Worm (Caenorhabditis elegans): ENCODE measurements around the gene ZK616.8.

The ZK616.8 gene

ce11 chrIV:5370914-5371313 lies 41.1 kb downstream of the ZK616.8 start:
- TF ChIP-seq lsy-2 (tag; optimal IDR thresholded peaks at IDR 0.05) = peak in 1 of 2 experiments; percentile 26
- TF ChIP-seq lin-39 (tag; optimal IDR thresholded peaks at IDR 0.05) = no peak
- no peak for TF ChIP-seq elt-3 (tag; optimal IDR thresholded peaks at IDR 0.05)
- peak; percentile 53 for TF ChIP-seq unc-55 (GFP tag; optimal IDR thresholded peaks at IDR 0.05)

ce11 chrIV:5369414-5369813 lies 42.6 kb downstream of the ZK616.8 start, which contains the start of gene F41H10.3:
TSS of gene F41H10.3 (plus strand) at chrIV:5369801.
- TF ChIP-seq ztf-4 (tag; optimal IDR thresholded peaks at IDR 0.05) = no peak
- TF ChIP-seq C34F6.9 (tag; optimal IDR thresholded peaks at IDR 0.05) = peak; percentile 2

- TF ChIP-seq F13H6.1 (tag; optimal IDR thresholded peaks at IDR 0.05) (peak; percentile 29), crh-2 (tag; optimal IDR thresholded peaks at IDR 0.05) (peak; percentile 34), nhr-25 (tag; optimal IDR thresholded peaks at IDR 0.05) (peak; percentile 20), nhr-237 (tag; optimal IDR thresholded peaks at IDR 0.05) (no peak), sma-3 (GFP tag; optimal IDR thresholded peaks at IDR 0.05) (no peak), C34F6.9 (tag; optimal IDR thresholded peaks at IDR 0.05) (peak; percentile 63), snpc-4 (tag; optimal IDR thresholded peaks at IDR 0.05) (peak; percentile 37), unc-55 (GFP tag; optimal IDR thresholded peaks at IDR 0.05) (peak; percentile 52), sma-9 (GFP tag; optimal IDR thresholded peaks at IDR 0.05) (peak; percentile 11), sma-9 (tag; optimal IDR thresholded peaks at IDR 0.05) (no peak), dmd-4 (tag; optimal IDR thresholded peaks at IDR 0.05) (no peak), lsy-2 (tag; optimal IDR thresholded peaks at IDR 0.05) (peak in 1 of 2 experiments; percentile 45), ZK546.5 (tag; optimal IDR thresholded peaks at IDR 0.05) (no peak), nhr-129 (tag; optimal IDR thresholded peaks at IDR 0.05) (peak; percentile 50)
Measured at ce11 chrIV:5368860-5369259, 43.1 kb downstream of the ZK616.8 start.

- TF ChIP-seq peb-1 (tag; optimal IDR thresholded peaks at IDR 0.05) (no peak), crh-2 (tag; optimal IDR thresholded peaks at IDR 0.05) (no peak), unc-62 (GFP tag; optimal IDR thresholded peaks at IDR 0.05) (no peak), nhr-77 (tag; optimal IDR thresholded peaks at IDR 0.05) (no peak), skn-1 (tag; optimal IDR thresholded peaks at IDR 0.05) (no peak), fos-1 (tag; optimal IDR thresholded peaks at IDR 0.05) (no peak), lin-11 (tag; optimal IDR thresholded peaks at IDR 0.05) (no peak), F13H6.1 (tag; optimal IDR thresholded peaks at IDR 0.05) (no peak), nhr-12 (tag; optimal IDR thresholded peaks at IDR 0.05) (no peak)
Measured at ce11 chrIV:5367899-5368298, 44.1 kb downstream of the ZK616.8 start.

ce11 chrIV:5366567-5366966 lies 45.4 kb downstream of the ZK616.8 start, which contains the start of gene sand-1:
TSS of gene sand-1 (plus strand) at chrIV:5366867.
- TF ChIP-seq nhr-77 (tag; optimal IDR thresholded peaks at IDR 0.05) (no peak), sma-9 (GFP tag; optimal IDR thresholded peaks at IDR 0.05) (no peak), sma-9 (tag; optimal IDR thresholded peaks at IDR 0.05) (no peak), lin-39 (tag; optimal IDR thresholded peaks at IDR 0.05) (no peak), ceh-82 (tag; optimal IDR thresholded peaks at IDR 0.05) (no peak), lin-13 (GFP tag; optimal IDR thresholded peaks at IDR 0.05) (no peak), nhr-6 (tag; optimal IDR thresholded peaks at IDR 0.05) (no peak)

- TF ChIP-seq sma-9 (GFP tag; optimal IDR thresholded peaks at IDR 0.05) = peak; percentile 83
- no peak for TF ChIP-seq sma-9 (tag; optimal IDR thresholded peaks at IDR 0.05)
- peak; percentile 55 for TF ChIP-seq nhr-21 (tag; optimal IDR thresholded peaks at IDR 0.05)
- peak; percentile 59 for TF ChIP-seq lin-13 (GFP tag; optimal IDR thresholded peaks at IDR 0.05)
- peak; percentile 14 for TF ChIP-seq lin-11 (tag; optimal IDR thresholded peaks at IDR 0.05)
- peak; percentile 86 for TF ChIP-seq C34F6.9 (tag; optimal IDR thresholded peaks at IDR 0.05)
- no peak for TF ChIP-seq lin-39 (tag; optimal IDR thresholded peaks at IDR 0.05)
- no peak for TF ChIP-seq aly-2 (tag; optimal IDR thresholded peaks at IDR 0.05)
- TF ChIP-seq ceh-82 (tag; optimal IDR thresholded peaks at IDR 0.05) = no peak
- peak; percentile 76 for TF ChIP-seq nhr-129 (tag; optimal IDR thresholded peaks at IDR 0.05)
- TF ChIP-seq nhr-11 (tag; optimal IDR thresholded peaks at IDR 0.05) = no peak
- TF ChIP-seq crh-2 (tag; optimal IDR thresholded peaks at IDR 0.05) = peak; percentile 72
- peak; percentile 70 to 91 for TF ChIP-seq lsy-2 (tag; optimal IDR thresholded peaks at IDR 0.05)
- TF ChIP-seq mdl-1 (tag; optimal IDR thresholded peaks at IDR 0.05) = peak in 1 of 2 experiments; percentile 29
- peak; percentile 75 for TF ChIP-seq unc-55 (GFP tag; optimal IDR thresholded peaks at IDR 0.05)
- peak; percentile 13 for TF ChIP-seq R02D3.7 (tag; optimal IDR thresholded peaks at IDR 0.05)
- TF ChIP-seq gmeb-1 (tag; optimal IDR thresholded peaks at IDR 0.05) = peak; percentile 80
- TF ChIP-seq nhr-6 (tag; optimal IDR thresholded peaks at IDR 0.05) = peak; percentile 66
- TF ChIP-seq nhr-25 (tag; optimal IDR thresholded peaks at IDR 0.05) = peak; percentile 87
- TF ChIP-seq ama-1 (optimal IDR thresholded peaks at IDR 0.05) = no peak
- no peak for TF ChIP-seq ztf-11 (tag; optimal IDR thresholded peaks at IDR 0.05)
- TF ChIP-seq sem-4 (tag; optimal IDR thresholded peaks at IDR 0.05) = peak; percentile 37
- peak; percentile 24 for TF ChIP-seq egl-27 (tag; optimal IDR thresholded peaks at IDR 0.05)
- TF ChIP-seq F13H6.1 (tag; optimal IDR thresholded peaks at IDR 0.05) = peak; percentile 69
- peak; percentile 47 for TF ChIP-seq mab-5 (tag; optimal IDR thresholded peaks at IDR 0.05)
- no peak for TF ChIP-seq nhr-12 (tag; optimal IDR thresholded peaks at IDR 0.05)
- TF ChIP-seq fos-1 (tag; optimal IDR thresholded peaks at IDR 0.05) = peak; percentile 54
- TF ChIP-seq sma-3 (GFP tag; optimal IDR thresholded peaks at IDR 0.05) = peak; percentile 64
- no peak for TF ChIP-seq peb-1 (tag; optimal IDR thresholded peaks at IDR 0.05)
Measured at ce11 chrIV:5364135-5364609, 47.8 kb downstream of the ZK616.8 start, which contains the start of the genes hda-6 and F41H10.4. TSS of gene hda-6 (minus strand) at chrIV:5364306. TSS of gene F41H10.4 (plus strand) at chrIV:5364559.

Data from whole organism, L2 larva.